Worm (Caenorhabditis elegans): ENCODE measurements around the gene F55A11.4.
A peak's percentile ranks its signal among the peaks of the same experiment; 100 is the strongest.

DNA sequence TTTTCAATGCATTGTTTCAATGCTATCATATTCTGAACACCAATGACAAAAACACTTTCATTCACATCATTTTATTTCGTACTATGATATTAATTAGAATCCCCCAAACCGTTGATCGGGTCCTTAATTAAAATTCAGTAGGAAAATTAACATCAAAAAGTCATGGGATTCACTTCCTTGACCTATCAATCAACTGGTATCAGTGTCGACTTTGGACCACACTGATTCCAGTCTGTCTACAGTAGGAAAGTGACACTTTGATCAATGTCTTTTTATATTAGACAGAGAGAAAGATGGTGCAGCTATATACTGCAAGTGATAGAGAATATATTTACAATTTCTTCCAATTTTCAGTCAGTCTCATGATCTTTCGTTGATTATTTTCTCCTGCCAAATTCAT lies 26.1 kb downstream of the F55A11.4 start:
- TF ChIP-seq snpc-4 (tag; optimal IDR thresholded peaks at IDR 0.05) (no peak), nhr-19 (GFP tag; conservative IDR thresholded peaks at IDR 0.05) (peak; percentile 46), pag-3 (tag; optimal IDR thresholded peaks at IDR 0.05; ENCODE audit: borderline replicate concordance, insufficient read depth) (no peak), ceh-63 (GFP tag; optimal IDR thresholded peaks at IDR 0.05) (no peak), mep-1 (tag; optimal IDR thresholded peaks at IDR 0.05) (no peak), hlh-4 (tag; optimal IDR thresholded peaks at IDR 0.05) (no peak), irx-1 (tag; optimal IDR thresholded peaks at IDR 0.05) (no peak), nhr-20 (tag; optimal IDR thresholded peaks at IDR 0.05) (peak; percentile 60)

Data from whole organism, L1 larva.